Worm (Caenorhabditis elegans): ENCODE measurements around the gene ZC395.11.
A peak's percentile ranks its signal among the peaks of the same experiment; 100 is the strongest.

The ZC395.11 gene

DNA sequence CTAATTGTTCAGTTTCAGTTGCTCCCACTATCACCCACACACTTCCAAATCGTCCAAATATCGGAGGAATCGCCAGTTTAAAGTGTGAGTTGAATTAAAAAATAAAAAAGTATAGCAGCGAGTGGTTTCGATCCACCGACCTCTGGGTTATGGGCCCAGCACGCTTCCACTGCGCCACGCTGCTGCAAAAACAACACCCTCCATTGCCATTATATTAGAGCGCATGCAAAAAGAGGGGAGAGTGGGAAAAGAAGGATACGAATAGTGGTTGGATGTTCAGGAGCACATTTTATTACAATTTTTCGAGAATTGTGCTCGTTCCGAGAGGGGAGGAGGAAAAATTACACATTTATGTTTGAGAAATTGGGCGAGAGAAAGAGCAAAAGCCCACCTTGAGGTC, 8.8 kb upstream of the ZC395.11 start (continued):
- peak; percentile 86 for TF ChIP-seq ZK337.2 (GFP tag; IDR thresholded peaks at IDR 0.05)
- 0 out of 2 replicates have a peak, but pooled peaks have one; percentile 39 for TF ChIP-seq lin-29 (GFP tag; IDR thresholded peaks at IDR 0.05)
- peak; percentile 51 for TF ChIP-seq F37D6.2 (tag; optimal IDR thresholded peaks at IDR 0.05)
- TF ChIP-seq hmg-1.1 (GFP tag; IDR thresholded peaks at IDR 0.05), result peak; percentile 86
- peak; percentile 3 for TF ChIP-seq R02D3.7 (tag; optimal IDR thresholded peaks at IDR 0.05)
- peak in 1 of 2 experiments; percentile 27 for TF ChIP-seq unc-62 (GFP tag; optimal IDR thresholded peaks at IDR 0.05 in 1 of 2)
- no peak for TF ChIP-seq unc-62 (tag; optimal IDR thresholded peaks at IDR 0.05)
- TF ChIP-seq nhr-28 (tag; optimal IDR thresholded peaks at IDR 0.05), result peak; percentile 23
- TF ChIP-seq ceh-20 (GFP tag; IDR thresholded peaks at IDR 0.05), result peak; percentile 71; the same call in 1 of the 2 replicates
- TF ChIP-seq unc-130 (GFP tag; optimal IDR thresholded peaks at IDR 0.05), result peak; percentile 78
- peak; percentile 41 for TF ChIP-seq F10B5.3 (tag; optimal IDR thresholded peaks at IDR 0.05)
- TF ChIP-seq lin-15B (tag; optimal IDR thresholded peaks at IDR 0.05), result no peak
- peak; percentile 90 for TF ChIP-seq arid-1 (GFP tag; conservative IDR thresholded peaks at IDR 0.05)
- peak; percentile 76 for TF ChIP-seq spr-1 (tag; optimal IDR thresholded peaks at IDR 0.05)
- TF ChIP-seq nhr-102 (tag; optimal IDR thresholded peaks at IDR 0.05), result peak; percentile 57
- peak; percentile 97 for TF ChIP-seq egl-43 (GFP tag; IDR thresholded peaks at IDR 0.05)
- TF ChIP-seq ceh-44 (GFP tag; IDR thresholded peaks at IDR 0.05), result peak; percentile 85; the same call in 1 of the 2 replicates
- peak; percentile 13 for TF ChIP-seq hlh-30 (tag; optimal IDR thresholded peaks at IDR 0.05; ENCODE audit: insufficient read depth)
- peak; percentile 93 for TF ChIP-seq F26F4.8 (GFP tag; conservative IDR thresholded peaks at IDR 0.05)
- peak; percentile 97 for TF ChIP-seq dmd-8 (GFP tag; IDR thresholded peaks at IDR 0.05)
- no peak for TF ChIP-seq attf-4 (tag; optimal IDR thresholded peaks at IDR 0.05)
- peak; percentile 81 for TF ChIP-seq lir-3 (tag; optimal IDR thresholded peaks at IDR 0.05)
- no peak for TF ChIP-seq ama-1 (optimal IDR thresholded peaks at IDR 0.05)
- TF ChIP-seq nhr-10 (tag; optimal IDR thresholded peaks at IDR 0.05), result no peak
- no peak for TF ChIP-seq nhr-76 (tag; optimal IDR thresholded peaks at IDR 0.05)
- TF ChIP-seq snpc-4 (tag; optimal IDR thresholded peaks at IDR 0.05), result no peak
- TF ChIP-seq D1046.2 (GFP tag; IDR thresholded peaks at IDR 0.05), result peak; percentile 81
- TF ChIP-seq ztf-7 (tag; optimal IDR thresholded peaks at IDR 0.05), result no peak
- peak; percentile 65; the same call in 1 of the 2 replicates for TF ChIP-seq nhr-41 (GFP tag; IDR thresholded peaks at IDR 0.05)
- peak; percentile 79 for TF ChIP-seq zfp-3 (GFP tag; conservative IDR thresholded peaks at IDR 0.05)
- TF ChIP-seq T26A8.4 (GFP tag; IDR thresholded peaks at IDR 0.05), result peak; percentile 87
- peak; percentile 78 for TF ChIP-seq nhr-42 (GFP tag; IDR thresholded peaks at IDR 0.05)
- TF ChIP-seq pqm-1 (tag; optimal IDR thresholded peaks at IDR 0.05), result no peak

DNA sequence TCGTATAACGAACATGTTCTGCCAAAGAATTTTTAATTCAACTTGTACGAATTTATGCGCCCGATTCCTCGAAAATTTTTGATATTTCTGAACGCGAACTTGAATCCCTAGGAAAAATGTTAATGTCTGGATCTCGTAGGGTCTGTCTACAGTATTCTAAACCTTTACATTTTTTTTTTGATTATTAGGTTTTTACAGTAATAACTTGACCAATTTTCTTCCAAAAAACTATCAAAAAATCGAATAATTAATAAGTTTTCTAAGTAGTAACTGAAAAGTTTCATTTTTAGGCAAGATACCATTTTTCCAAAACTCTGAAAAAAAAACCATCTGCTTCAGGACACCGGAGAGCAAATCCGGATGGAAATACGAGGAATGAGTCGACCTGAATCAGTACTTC, 8.2 kb upstream of the ZC395.11 start:
- TF ChIP-seq mdt-29 (GFP tag; IDR thresholded peaks at IDR 0.05) (no peak), unc-62 (GFP tag; optimal IDR thresholded peaks at IDR 0.05 in 1 of 2) (peak in 1 of 2 experiments; percentile 92), unc-62 (tag; optimal IDR thresholded peaks at IDR 0.05) (no peak)

- no peak for TF ChIP-seq daf-8 (GFP tag; IDR thresholded peaks at IDR 0.05)
- peak; percentile 31; the same call in 1 of the 2 replicates for TF ChIP-seq lin-1 (GFP tag; IDR thresholded peaks at IDR 0.05)
- TF ChIP-seq Y48G9A.11 (GFP tag; IDR thresholded peaks at IDR 0.05), result no peak
- TF ChIP-seq nhr-102 (tag; optimal IDR thresholded peaks at IDR 0.05), result peak; percentile 13
- TF ChIP-seq F37D6.2 (tag; optimal IDR thresholded peaks at IDR 0.05), result no peak
- TF ChIP-seq nhr-28 (tag; optimal IDR thresholded peaks at IDR 0.05), result peak; percentile 34
- TF ChIP-seq dmd-6 (GFP tag; IDR thresholded peaks at IDR 0.05), result peak; percentile 64
- TF ChIP-seq hlh-11 (tag; optimal IDR thresholded peaks at IDR 0.05), result peak; percentile 64
- no peak for TF ChIP-seq zip-2 (tag; optimal IDR thresholded peaks at IDR 0.05)
- TF ChIP-seq dmd-9 (GFP tag; IDR thresholded peaks at IDR 0.05), result no peak
- no peak for TF ChIP-seq nhr-48 (tag; optimal IDR thresholded peaks at IDR 0.05)
- no peak for TF ChIP-seq nhr-25 (tag; optimal IDR thresholded peaks at IDR 0.05; ENCODE audit: borderline replicate concordance, insufficient read depth)
- TF ChIP-seq set-16 (GFP tag; IDR thresholded peaks at IDR 0.05), result no peak
- no peak for TF ChIP-seq fos-1 (tag; optimal IDR thresholded peaks at IDR 0.05)
- TF ChIP-seq arid-1 (GFP tag; conservative IDR thresholded peaks at IDR 0.05), result no peak
- peak; percentile 80 for TF ChIP-seq dve-1 (tag; optimal IDR thresholded peaks at IDR 0.05; ENCODE audit: insufficient read depth)
- peak; percentile 47; the same call in 1 of the 2 replicates for TF ChIP-seq tra-1 (GFP tag; IDR thresholded peaks at IDR 0.05)
- TF ChIP-seq D1046.2 (GFP tag; IDR thresholded peaks at IDR 0.05), result no peak
- TF ChIP-seq ceh-20 (GFP tag; IDR thresholded peaks at IDR 0.05), result no peak
- no peak for TF ChIP-seq ceh-44 (GFP tag; IDR thresholded peaks at IDR 0.05)
- peak; percentile 85 for TF ChIP-seq pqm-1 (tag; optimal IDR thresholded peaks at IDR 0.05)
- no peak for TF ChIP-seq lim-7 (GFP tag; IDR thresholded peaks at IDR 0.05)
- TF ChIP-seq ztf-7 (tag; optimal IDR thresholded peaks at IDR 0.05), result no peak
- no peak for TF ChIP-seq lin-39 (tag; optimal IDR thresholded peaks at IDR 0.05)
Observed at ce11 chrIII:5291281-5291680, 5.2 kb upstream of the ZC395.11 start.

Data from whole organism, L4 larva.